Worm (Caenorhabditis elegans): ENCODE data around the gene K02A2.5.
"Not testable (repeated sequence)": the region's sequence is repeated elsewhere in the genome, so short reads cannot be mapped to it uniquely, and the experiment has no call there.

ce11 chrII:7446683-7447082 lies 34.9 kb upstream of the K02A2.5 start:
- 0 out of 2 replicates have a peak, but pooled peaks have one; percentile 49 for TF ChIP-seq klf-2 (GFP tag; conservative IDR thresholded peaks at IDR 0.05)
- TF ChIP-seq cog-1 (tag; optimal IDR thresholded peaks at IDR 0.05); med-1 (GFP tag; optimal IDR thresholded peaks at IDR 0.05; ENCODE audit: insufficient read depth); ztf-23 (GFP tag; IDR thresholded peaks at IDR 0.05); T22C8.4 (GFP tag; IDR thresholded peaks at IDR 0.05): not testable (repeated sequence)

Data from whole organism, midembryonic.